Worm (Caenorhabditis elegans) whole organism, young adult: ENCODE measurements around the gene sgk-1.

Experiments used
- B0035.1 ChIP-seq: sonication (generic microtip); optimal IDR thresholded peaks from 2 replicates; lab custom pipeline; 2016; ENCODE audit warnings: missing genetic modification characterization, mild to moderate bottlenecking, missing compliant biosample characterization, missing genotype, missing genetic modification reagents
- B0261.1 ChIP-seq: sonication (generic microtip); optimal IDR thresholded peaks from 2 replicates; lab custom pipeline; 2016; ENCODE audit warnings: mild to moderate bottlenecking, missing genetic modification characterization, moderate library complexity, missing compliant biosample characterization
- C06A6.2 ChIP-seq: fragments of 200-800 bp; sonication (Bioruptor generic); conservative IDR thresholded peaks from 2 replicates; pipeline ENCODE4 v1.3.6; 2022; ENCODE audit warnings: missing genetic modification characterization, missing compliant biosample characterization
- F49E8.2 ChIP-seq: sonication (generic microtip); optimal IDR thresholded peaks from 3 replicates; lab custom pipeline; 2017; ENCODE audit warnings: missing genetic modification characterization, mild to moderate bottlenecking, missing compliant biosample characterization, antibody characterized with exemption, moderate library complexity; ENCODE audit not compliant: insufficient read depth
- F57A8.1 ChIP-seq: fragments of 200-800 bp; sonication (Bioruptor generic); optimal IDR thresholded peaks from 2 replicates; lab custom pipeline; 2018; ENCODE audit warnings: mild to moderate bottlenecking, missing genetic modification characterization, moderate library complexity, missing compliant biosample characterization
- Y56A3A.18 ChIP-seq: fragments of 200-800 bp; sonication (Bioruptor generic); IDR thresholded peaks from 2 replicates; pipeline ENCODE4 v1.3.6; 2022; ENCODE audit warnings: missing genetic modification reagents, missing genetic modification characterization, missing compliant biosample characterization
- atf-7 ChIP-seq: sonication (generic microtip); optimal IDR thresholded peaks from 2 replicates; lab custom pipeline; 2017; ENCODE audit warnings: mild to moderate bottlenecking, missing genetic modification characterization, missing compliant biosample characterization
- attf-5 ChIP-seq: fragments of 200-800 bp; sonication (Bioruptor generic); optimal IDR thresholded peaks from 2 replicates; lab custom pipeline; 2018; ENCODE audit warnings: mild to moderate bottlenecking, missing genetic modification characterization, missing compliant biosample characterization
- ceh-40 ChIP-seq: fragments of 200-800 bp; sonication (Bioruptor generic); IDR thresholded peaks from 2 replicates; pipeline ENCODE4 v1.3.6; 2022; ENCODE audit warnings: missing genetic modification characterization, missing compliant biosample characterization
- ceh-58 ChIP-seq: fragments of 200-800 bp; sonication (Bioruptor generic); IDR thresholded peaks from 2 replicates; pipeline ENCODE4 v1.3.6; 2022; ENCODE audit warnings: missing genetic modification characterization, missing compliant biosample characterization
- dox-1 ChIP-seq: fragments of 200-800 bp; sonication (Bioruptor generic); IDR thresholded peaks from 2 replicates; pipeline ENCODE4 v1.3.6; 2022; ENCODE audit warnings: missing genetic modification reagents, missing genetic modification characterization, missing compliant biosample characterization
- efl-1 ChIP-seq: fragments of 150-350 bp; optimal IDR thresholded peaks from 2 replicates; lab custom pipeline; 2014; ENCODE audit warnings: missing biosample characterization, missing genetic modification reagents, missing genetic modification characterization
- hlh-12 ChIP-seq: sonication (generic microtip); optimal IDR thresholded peaks from 2 replicates; lab custom pipeline; 2016; ENCODE audit warnings: missing genetic modification characterization, missing compliant biosample characterization
- hlh-26 ChIP-seq: fragments of 200-800 bp; sonication (Bioruptor generic); conservative IDR thresholded peaks from 2 replicates; pipeline ENCODE4 v1.3.6; 2022; ENCODE audit warnings: missing genetic modification reagents, missing genetic modification characterization, missing compliant biosample characterization
- let-526 ChIP-seq: fragments of 200-800 bp; sonication (Bioruptor generic); IDR thresholded peaks from 2 replicates; pipeline ENCODE4 v1.3.6; 2022; ENCODE audit warnings: missing genetic modification reagents, missing genetic modification characterization, missing compliant biosample characterization
- let-607 ChIP-seq, 2 experiments: fragments of 200-800 bp in 1 of 2; sonication (Bioruptor generic) in 1 of 2; sonication (generic microtip) in 1 of 2; optimal IDR thresholded peaks; 2 replicates each; lab custom pipeline; 2016 to 2018; ENCODE audit warnings: mild to moderate bottlenecking in 2 of 2, missing compliant biosample characterization in 2 of 2, missing genetic modification characterization in 2 of 2, moderate library complexity in 2 of 2, missing genotype in 1 of 2
- lin-26 ChIP-seq: fragments of 200-800 bp; sonication (Bioruptor generic); IDR thresholded peaks from 2 replicates; pipeline ENCODE4 v1.3.6; 2022; ENCODE audit warnings: missing genetic modification reagents, missing genetic modification characterization, missing compliant biosample characterization
- lin-54 ChIP-seq: fragments of 200-800 bp; sonication (Bioruptor generic); optimal IDR thresholded peaks from 2 replicates; lab custom pipeline; 2018; ENCODE audit warnings: mild to moderate bottlenecking, missing genetic modification characterization, missing compliant biosample characterization
- lsl-1 ChIP-seq: fragments of 200-800 bp; sonication (Bioruptor generic); optimal IDR thresholded peaks from 2 replicates; lab custom pipeline; 2018; ENCODE audit warnings: mild to moderate bottlenecking, missing genetic modification characterization, moderate library complexity, missing compliant biosample characterization
- lsy-27 ChIP-seq: sonication (generic microtip); optimal IDR thresholded peaks from 2 replicates; lab custom pipeline; 2017; ENCODE audit warnings: missing genetic modification characterization, mild to moderate bottlenecking, missing compliant biosample characterization, antibody characterized with exemption, missing genotype, borderline replicate concordance; ENCODE audit not compliant: insufficient read depth
- madf-10 ChIP-seq: sonication (generic microtip); optimal IDR thresholded peaks from 2 replicates; lab custom pipeline; 2016; ENCODE audit warnings: mild to moderate bottlenecking, missing genetic modification characterization, missing compliant biosample characterization
- nfya-1 ChIP-seq: sonication (generic microtip); optimal IDR thresholded peaks from 2 replicates; lab custom pipeline; 2017; ENCODE audit warnings: antibody characterized with exemption, missing compliant biosample characterization, missing genetic modification characterization, borderline replicate concordance; ENCODE audit not compliant: insufficient read depth
- nfyb-1 ChIP-seq: fragments of 200-800 bp; sonication (Bioruptor generic); IDR thresholded peaks from 2 replicates; pipeline ENCODE4 v1.3.6; 2022; ENCODE audit warnings: missing genetic modification reagents, missing genetic modification characterization, missing compliant biosample characterization
- nhr-80 ChIP-seq: sonication (generic microtip); optimal IDR thresholded peaks from 2 replicates; lab custom pipeline; 2016; ENCODE audit warnings: missing genetic modification characterization, missing compliant biosample characterization
- rcor-1 ChIP-seq: fragments of 200-800 bp; sonication (Bioruptor generic); IDR thresholded peaks from 2 replicates; pipeline ENCODE4 v1.3.6; 2022; ENCODE audit warnings: missing genetic modification reagents, missing genetic modification characterization, missing compliant biosample characterization
- rpc-1 ChIP-seq, 2 experiments: fragments of 150-350 bp in 1 of 2; sonication (generic microtip) in 1 of 2; optimal IDR thresholded peaks; 2 replicates each; lab custom pipeline; 2014 to 2018; ENCODE audit warnings: missing biosample characterization in 1 of 2, missing genetic modification characterization in 1 of 2, missing genetic modification reagents in 1 of 2, missing genotype in 1 of 2
- sea-2 ChIP-seq: fragments of 200-800 bp; sonication (Bioruptor generic); IDR thresholded peaks from 2 replicates; pipeline ENCODE4 v1.3.6; 2022; ENCODE audit warnings: missing genetic modification characterization, missing compliant biosample characterization
- snpc-4 ChIP-seq, 5 experiments: fragments of 150-350 bp in 1 of 5; sonication (generic microtip) in 4 of 5; optimal IDR thresholded peaks; 2 replicates each; lab custom pipeline; 2014 to 2018; ENCODE audit warnings: missing genetic modification characterization in 5 of 5, missing biosample characterization in 3 of 5, antibody characterized with exemption in 2 of 5, mild to moderate bottlenecking in 2 of 5, missing compliant biosample characterization in 2 of 5, missing genotype in 2 of 5, moderate library complexity in 2 of 5, missing genetic modification reagents in 1 of 5
- tbp1 ChIP-seq: fragments of 200-800 bp; sonication (Bioruptor generic); optimal IDR thresholded peaks from 2 replicates; lab custom pipeline; 2018; ENCODE audit warnings: mild to moderate bottlenecking, missing genetic modification characterization, missing compliant biosample characterization
- zfh-2 ChIP-seq: fragments of 200-800 bp; sonication (Bioruptor generic); conservative IDR thresholded peaks from 2 replicates; pipeline ENCODE4 v1.3.6; 2022; ENCODE audit warnings: missing genetic modification reagents, missing genetic modification characterization, missing compliant biosample characterization
- zim-3 ChIP-seq: sonication (generic microtip); optimal IDR thresholded peaks from 2 replicates; lab custom pipeline; 2017; ENCODE audit warnings: mild to moderate bottlenecking, missing genetic modification characterization, moderate library complexity, missing compliant biosample characterization

sgk-1 gene

DNA sequence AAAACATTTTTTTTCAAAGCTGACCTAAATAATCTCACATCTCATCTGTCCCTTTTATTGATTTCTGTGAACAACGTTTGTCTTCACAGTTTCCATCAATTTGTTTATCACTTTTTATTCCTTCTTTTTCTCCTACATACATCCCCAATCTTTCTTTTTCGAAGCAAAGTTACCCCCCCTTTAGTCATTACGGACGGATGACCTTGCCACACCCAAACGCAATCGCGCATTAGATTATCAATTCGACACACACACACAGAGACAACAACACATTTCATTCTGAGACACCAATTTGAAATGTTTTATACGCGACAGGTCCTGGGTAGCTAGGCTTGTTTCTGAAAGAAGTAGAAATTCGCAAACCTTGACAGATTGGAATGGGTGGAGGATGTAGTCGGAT is 1.4 kb upstream of the sgk-1 start:
- TF ChIP-seq Y56A3A.18 (GFP tag; lab: Robert Waterston, UW): no peak
- no peak for TF ChIP-seq B0261.1 (tag; lab: Kevin White, UChicago)
- no peak for TF ChIP-seq F49E8.2 (tag; lab: Kevin White, UChicago)
- no peak for TF ChIP-seq sea-2 (GFP tag; lab: Robert Waterston, UW)
- TF ChIP-seq let-526 (GFP tag; lab: Robert Waterston, UW): no peak
- no peak for TF ChIP-seq attf-5 (GFP tag; lab: Kevin White, UChicago)
- TF ChIP-seq rcor-1 (GFP tag; lab: Robert Waterston, UW): no peak
- no peak for TF ChIP-seq nfyb-1 (GFP tag; lab: Robert Waterston, UW)
- no peak for TF ChIP-seq hlh-26 (GFP tag; lab: Robert Waterston, UW)
- TF ChIP-seq dox-1 (GFP tag; lab: Robert Waterston, UW): no peak
- no peak for TF ChIP-seq lsy-27 (tag; lab: Kevin White, UChicago)
- TF ChIP-seq C06A6.2 (GFP tag; lab: Robert Waterston, UW): no peak
- TF ChIP-seq efl-1 (GFP tag; lab: Kevin White, UChicago): no peak
- TF ChIP-seq hlh-12 (tag; lab: Kevin White, UChicago): no peak
- no peak for TF ChIP-seq tbp1 (GFP tag; lab: Kevin White, UChicago)
- TF ChIP-seq ceh-58 (GFP tag; lab: Robert Waterston, UW): no peak
- no peak for TF ChIP-seq lin-26 (GFP tag; lab: Robert Waterston, UW)
- TF ChIP-seq lin-54 (GFP tag; lab: Kevin White, UChicago): no peak
- TF ChIP-seq F57A8.1: no peak

DNA sequence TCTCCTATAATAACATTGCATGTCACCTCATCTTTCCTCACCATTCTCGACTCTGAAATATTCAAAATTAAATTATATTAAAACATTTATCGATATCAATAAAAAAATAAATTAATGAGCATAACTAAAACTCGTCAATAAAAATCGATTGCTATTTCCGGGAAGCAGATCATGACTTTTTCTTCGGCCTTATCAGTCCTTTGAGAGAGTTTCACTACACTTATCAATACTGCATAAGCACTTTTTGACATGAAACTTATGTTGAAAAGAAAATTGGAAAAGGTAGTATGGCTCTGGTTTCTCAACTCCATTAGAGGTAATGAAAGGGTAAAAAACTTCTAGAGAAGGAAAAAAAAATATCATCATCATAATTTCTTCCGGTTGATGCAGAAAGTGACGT is 1.8 kb downstream of the sgk-1 start:
- TF ChIP-seq zfh-2 (GFP tag; lab: Robert Waterston, UW): no peak
- TF ChIP-seq madf-10 (tag; lab: Kevin White, UChicago): no peak
- no peak for TF ChIP-seq B0035.1 (tag; lab: Kevin White, UChicago)
- TF ChIP-seq let-607 (tag; optimal IDR thresholded peaks at IDR 0.05; lab: Kevin White, UChicago): no peak
- TF ChIP-seq atf-7 (tag; lab: Kevin White, UChicago): peak; percentile 35
- TF ChIP-seq nhr-80 (tag; lab: Kevin White, UChicago): peak; percentile 48
- TF ChIP-seq rpc-1 (optimal IDR thresholded peaks at IDR 0.05; lab: Kevin White, UChicago): no peak
- TF ChIP-seq rpc-1 (tag; optimal IDR thresholded peaks at IDR 0.05; lab: Kevin White, UChicago): no peak
- no peak for TF ChIP-seq nfya-1
- TF ChIP-seq zim-3: no peak

DNA sequence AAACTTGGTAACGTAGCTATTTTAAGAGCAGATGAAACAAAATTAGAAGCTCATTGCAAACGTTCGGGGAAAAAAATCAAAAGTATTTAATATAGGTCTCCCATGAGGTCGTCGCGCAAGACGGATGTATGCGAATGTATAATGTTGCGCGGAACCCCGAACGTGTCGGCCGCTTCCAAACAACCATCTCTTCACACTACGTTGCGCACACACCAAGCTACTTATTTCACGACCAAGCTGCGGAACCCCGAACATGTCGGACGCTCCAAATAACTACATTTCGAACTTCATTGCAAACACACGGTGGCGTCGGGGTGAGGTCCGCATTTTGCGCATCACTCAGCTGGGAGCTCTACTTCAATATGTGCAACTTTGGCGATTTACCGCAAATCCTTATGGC is 3.4 kb downstream of the sgk-1 start:
- TF ChIP-seq snpc-4 (GFP tag; optimal IDR thresholded peaks at IDR 0.05; lab: Kevin White, UChicago) (no peak), snpc-4 (tag; optimal IDR thresholded peaks at IDR 0.05; lab: Kevin White, UChicago) (peak in 2 of 4 experiments; percentile 44 to 72), lsl-1 (GFP tag; lab: Kevin White, UChicago) (no peak)

DNA sequence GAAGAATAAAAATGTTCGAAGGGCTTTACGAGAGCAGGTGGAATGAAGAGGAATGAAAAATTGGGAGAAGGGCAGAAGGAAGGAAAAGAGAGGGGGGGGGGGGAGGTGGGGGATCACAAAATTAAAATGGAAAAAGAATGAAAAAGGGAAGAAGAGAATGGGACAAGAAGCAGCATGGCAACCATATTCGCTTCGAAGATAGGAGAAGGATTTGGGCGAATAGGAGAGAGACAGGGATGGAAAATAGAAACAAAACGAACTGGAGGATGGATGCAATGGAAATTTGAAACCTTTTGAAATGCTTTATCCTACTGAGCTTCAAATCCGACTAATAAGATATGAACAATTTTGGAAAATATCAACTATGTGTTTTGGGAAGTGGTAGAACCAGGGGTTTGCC is 11.2 kb downstream of the sgk-1 start, which contains the start of gene W10G6.6:
TSS of gene W10G6.6 (minus strand) at position 101 of the 400 bp plus-strand sequence.
- TF ChIP-seq ceh-40: no peak
- peak; percentile 25; the same call in 1 of the 2 replicates for TF ChIP-seq zfh-2 (GFP tag; lab: Robert Waterston, UW)
